Worm (Caenorhabditis elegans): ENCODE measurements around the gene F44B9.10.

DNA sequence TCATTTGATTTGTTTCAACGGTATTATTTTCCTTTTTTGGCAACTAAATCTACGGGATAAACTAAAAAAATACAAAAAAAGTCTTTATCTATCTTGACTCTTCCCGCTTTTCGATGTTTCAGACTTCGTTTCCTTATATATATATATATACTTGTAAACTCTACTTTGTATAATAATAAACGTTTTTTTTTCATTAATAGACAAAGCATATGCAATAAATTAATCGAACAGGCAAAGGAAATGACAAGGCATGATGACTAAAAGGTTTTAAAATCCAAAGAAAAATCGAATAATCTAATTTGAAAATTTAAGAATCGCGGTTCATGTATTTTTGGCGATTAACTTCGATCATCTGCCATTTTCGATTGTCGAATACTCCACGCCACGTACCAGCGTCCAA lies 19.9 kb downstream of the F44B9.10 start:
- no peak for TF ChIP-seq egl-27 (tag; optimal IDR thresholded peaks at IDR 0.05)
- TF ChIP-seq ceh-28 (tag; optimal IDR thresholded peaks at IDR 0.05), result no peak
- TF ChIP-seq ztf-4 (tag; optimal IDR thresholded peaks at IDR 0.05), result no peak
- TF ChIP-seq R02D3.7 (tag; optimal IDR thresholded peaks at IDR 0.05), result no peak
- TF ChIP-seq pha-4 (tag; optimal IDR thresholded peaks at IDR 0.05), result no peak
